Worm (Caenorhabditis elegans) whole organism, early embryonic: ENCODE data around the gene mrpl-20.

Experiments used
- B0310.2 ChIP-seq: sonication (generic microtip); optimal IDR thresholded peaks from 2 replicates; lab custom pipeline; 2016; ENCODE audit warnings: mild to moderate bottlenecking, missing genetic modification characterization, missing compliant biosample characterization
- F13C5.2 ChIP-seq: sonication (generic microtip); optimal IDR thresholded peaks from 2 replicates; lab custom pipeline; 2017; ENCODE audit warnings: mild to moderate bottlenecking, missing genetic modification characterization, inconsistent platforms, missing compliant biosample characterization
- aly-1 ChIP-seq: sonication (generic microtip); optimal IDR thresholded peaks from 2 replicates; lab custom pipeline; 2016; ENCODE audit warnings: missing genetic modification characterization, missing compliant biosample characterization
- ceh-13 ChIP-seq: fragments of 200-800 bp; sonication (Bioruptor generic); optimal IDR thresholded peaks from 2 replicates; lab custom pipeline; 2018; ENCODE audit warnings: mild to moderate bottlenecking, missing genetic modification characterization, missing compliant biosample characterization
- ets-7 ChIP-seq: sonication (generic microtip); optimal IDR thresholded peaks from 2 replicates; lab custom pipeline; 2016; ENCODE audit warnings: missing genotype, missing genetic modification characterization, missing compliant biosample characterization
- flt-1 ChIP-seq: fragments of 200-800 bp; sonication (Bioruptor generic); IDR thresholded peaks from 2 replicates; pipeline ENCODE4 v1.3.6; 2022; ENCODE audit warnings: missing genetic modification characterization, missing compliant biosample characterization
- hmbx-1 ChIP-seq: sonication (generic microtip); optimal IDR thresholded peaks from 2 replicates; lab custom pipeline; 2016; ENCODE audit warnings: mild to moderate bottlenecking, missing genetic modification characterization, missing compliant biosample characterization
- hmg-4 ChIP-seq: fragments of 200-800 bp; sonication (Bioruptor generic); optimal IDR thresholded peaks from 2 replicates; lab custom pipeline; 2018; ENCODE audit warnings: mild to moderate bottlenecking, missing genetic modification characterization, missing compliant biosample characterization
- hnd-1 ChIP-seq: sonication (generic microtip); optimal IDR thresholded peaks from 2 replicates; lab custom pipeline; 2016; ENCODE audit warnings: missing genetic modification characterization, missing compliant biosample characterization
- pes-1 ChIP-seq: fragments of 200-800 bp; sonication (Bioruptor generic); IDR thresholded peaks from 2 replicates; pipeline ENCODE4 v1.3.6; 2022; ENCODE audit warnings: missing genetic modification reagents, missing genetic modification characterization, missing compliant biosample characterization
- scrt-1 ChIP-seq: fragments of 200-800 bp; sonication (Bioruptor generic); IDR thresholded peaks from 2 replicates; pipeline ENCODE4 v1.3.6; 2022; ENCODE audit warnings: missing genetic modification characterization, missing compliant biosample characterization
- tbx-11 ChIP-seq: fragments of 200-800 bp; sonication (Bioruptor generic); IDR thresholded peaks from 2 replicates; pipeline ENCODE4 v1.3.6; 2022; ENCODE audit warnings: missing genetic modification characterization, missing compliant biosample characterization
- tbx-37 ChIP-seq: fragments of 200-800 bp; sonication (Bioruptor generic); conservative IDR thresholded peaks from 2 replicates; pipeline ENCODE4 v1.3.6; 2022; ENCODE audit warnings: missing genetic modification reagents, missing genetic modification characterization, missing compliant biosample characterization
- tra-4 ChIP-seq: sonication (generic microtip); optimal IDR thresholded peaks from 2 replicates; lab custom pipeline; 2017; ENCODE audit warnings: missing genetic modification characterization, missing compliant biosample characterization

The mrpl-20 gene

ce11 chrII:13389461-13389860 is 51.4 kb downstream of the mrpl-20 start, which contains the start of gene Y48C3A.14:
Gene Y48C3A.14, plus strand, starts transcription at chrII:13389761.
- TF ChIP-seq tbx-11 (GFP tag; lab: Robert Waterston, UW) (no peak), ets-7 (no peak), tbx-37 (no peak), hmg-4 (GFP tag; lab: Kevin White, UChicago) (no peak), aly-1 (tag; lab: Kevin White, UChicago) (no peak), tra-4 (tag; lab: Kevin White, UChicago) (no peak), hmbx-1 (no peak), ceh-13 (GFP tag; lab: Kevin White, UChicago) (no peak), flt-1 (no peak), F13C5.2 (tag; lab: Kevin White, UChicago) (no peak), pes-1 (GFP tag; lab: Robert Waterston, UW) (no peak), hnd-1 (tag; lab: Kevin White, UChicago) (no peak), scrt-1 (no peak), B0310.2 (no peak)
